Worm (Caenorhabditis elegans) whole organism, young adult: ENCODE results near the gene T16G1.4.

Experiments
- F52B5.7 ChIP-seq: sonication (generic microtip); optimal IDR thresholded peaks from 2 replicates; lab custom pipeline; 2016; ENCODE audit warnings: mild to moderate bottlenecking, missing genetic modification characterization, missing compliant biosample characterization
- attf-3 ChIP-seq: fragments of 200-800 bp; sonication (Bioruptor generic); conservative IDR thresholded peaks from 2 replicates; pipeline ENCODE4 v1.3.6; 2022; ENCODE audit warnings: missing genetic modification reagents, missing genetic modification characterization, missing compliant biosample characterization
- ceh-91 ChIP-seq: fragments of 200-800 bp; sonication (Bioruptor generic); IDR thresholded peaks from 2 replicates; pipeline ENCODE4 v1.3.6; 2022; ENCODE audit warnings: missing genetic modification reagents, missing genetic modification characterization, missing compliant biosample characterization
- lin-54 ChIP-seq: fragments of 200-800 bp; sonication (Bioruptor generic); optimal IDR thresholded peaks from 2 replicates; lab custom pipeline; 2018; ENCODE audit warnings: mild to moderate bottlenecking, missing genetic modification characterization, missing compliant biosample characterization
- nfya-1 ChIP-seq: sonication (generic microtip); optimal IDR thresholded peaks from 2 replicates; lab custom pipeline; 2017; ENCODE audit warnings: antibody characterized with exemption, missing compliant biosample characterization, missing genetic modification characterization, borderline replicate concordance; ENCODE audit not compliant: insufficient read depth
- snpc-4 ChIP-seq, 5 experiments: fragments of 150-350 bp in 1 of 5; sonication (generic microtip) in 4 of 5; optimal IDR thresholded peaks; 2 replicates each; lab custom pipeline; 2014 to 2018; ENCODE audit warnings: missing genetic modification characterization in 5 of 5, missing biosample characterization in 3 of 5, antibody characterized with exemption in 2 of 5, mild to moderate bottlenecking in 2 of 5, missing compliant biosample characterization in 2 of 5, missing genotype in 2 of 5, moderate library complexity in 2 of 5, missing genetic modification reagents in 1 of 5
- tbx-9 ChIP-seq: sonication (generic microtip); optimal IDR thresholded peaks from 2 replicates; lab custom pipeline; 2016; ENCODE audit warnings: borderline replicate concordance, missing genetic modification characterization, inconsistent platforms, missing compliant biosample characterization
- ztf-25 ChIP-seq: fragments of 200-800 bp; sonication (Bioruptor generic); IDR thresholded peaks from 2 replicates; pipeline ENCODE4 v1.3.6; 2022; ENCODE audit warnings: missing genetic modification reagents, missing genetic modification characterization, missing compliant biosample characterization
- ztf-28 ChIP-seq: fragments of 200-800 bp; sonication (Bioruptor generic); IDR thresholded peaks from 2 replicates; pipeline ENCODE4 v1.3.6; 2022; ENCODE audit warnings: missing genetic modification reagents, missing genetic modification characterization, missing compliant biosample characterization

- TF ChIP-seq nfya-1 (tag; lab: Kevin White, UChicago) (no peak), tbx-9 (no peak), ceh-91 (GFP tag; lab: Robert Waterston, UW) (no peak), snpc-4 (GFP tag; optimal IDR thresholded peaks at IDR 0.05; lab: Kevin White, UChicago) (no peak), snpc-4 (tag; optimal IDR thresholded peaks at IDR 0.05; lab: Kevin White, UChicago) (no peak), attf-3 (GFP tag; lab: Robert Waterston, UW) (no peak), F52B5.7 (no peak), ztf-28 (GFP tag; lab: Robert Waterston, UW) (no peak), lin-54 (no peak), ztf-25 (no peak)
These were observed 33.0 kb downstream of the T16G1.4 start for ce11 chrV:12908614-12909013.
